Fruit fly (Drosophila melanogaster) whole organism, embryonic: ENCODE measurements around the gene e.

ENCODE experiments used
- CG11695 ChIP-seq: fragments of 200-800 bp; sonication (Bioruptor generic); IDR thresholded peaks from 3 replicates; pipeline ENCODE4 v1.3.6; 2022; ENCODE audit warnings: missing biosample characterization, missing genetic modification characterization
- CG11696 ChIP-seq: fragments of 200-800 bp; sonication (Bioruptor generic); IDR thresholded peaks from 2 replicates; pipeline ENCODE4 v1.3.6; 2022; ENCODE audit warnings: missing biosample characterization, missing genetic modification characterization
- CG12219 ChIP-seq: fragments of 200-800 bp; sonication (Bioruptor generic); optimal IDR thresholded peaks from 3 replicates; lab custom pipeline; 2018; ENCODE audit warnings: missing biosample characterization, mild to moderate bottlenecking, missing genetic modification characterization
- CG12942 ChIP-seq: fragments of 200-800 bp; sonication (Bioruptor generic); optimal IDR thresholded peaks from 3 replicates; lab custom pipeline; 2016; ENCODE audit warnings: missing biosample characterization, missing genetic modification characterization
- CG14050 ChIP-seq: fragments of 200-800 bp; sonication (Bioruptor generic); IDR thresholded peaks from 3 replicates; pipeline ENCODE4 v1.3.6; 2022; ENCODE audit warnings: missing biosample characterization, missing genetic modification characterization
- CG15601 ChIP-seq: fragments of 200-800 bp; sonication (Bioruptor generic); optimal IDR thresholded peaks from 3 replicates; lab custom pipeline; 2019; ENCODE audit warnings: missing biosample characterization, mild to moderate bottlenecking, missing genetic modification characterization, moderate library complexity
- CG16779 ChIP-seq: fragments of 200-800 bp; sonication (Bioruptor generic); IDR thresholded peaks from 2 replicates; pipeline ENCODE4 v1.3.6; 2022; ENCODE audit warnings: missing biosample characterization, missing genetic modification characterization
- CG18764 ChIP-seq: fragments of 200-800 bp; sonication (Bioruptor generic); optimal IDR thresholded peaks from 3 replicates; lab custom pipeline; 2016; ENCODE audit warnings: missing biosample characterization, missing genetic modification characterization
- CG31224 ChIP-seq: fragments of 200-800 bp; sonication (Bioruptor generic); IDR thresholded peaks from 2 replicates; pipeline ENCODE4 v1.3.6; 2022; ENCODE audit warnings: missing biosample characterization, missing genetic modification characterization
- CG3838 ChIP-seq: fragments of 200-800 bp; sonication (Bioruptor generic); optimal IDR thresholded peaks from 3 replicates; lab custom pipeline; 2016; ENCODE audit warnings: missing biosample characterization, missing genetic modification characterization
- CG3995 ChIP-seq: fragments of 200-800 bp; sonication (Bioruptor generic); optimal IDR thresholded peaks from 3 replicates; lab custom pipeline; 2016; ENCODE audit warnings: missing biosample characterization, missing genetic modification characterization
- CG4360 ChIP-seq: fragments of 200-800 bp; sonication (Bioruptor generic); IDR thresholded peaks from 2 replicates; pipeline ENCODE4 v1.3.6; 2022; ENCODE audit warnings: missing biosample characterization, missing genetic modification characterization
- CG43689 ChIP-seq: fragments of 200-800 bp; sonication (Bioruptor generic); IDR thresholded peaks from 2 replicates; pipeline ENCODE4 v1.3.6; 2022; ENCODE audit warnings: missing biosample characterization, missing genetic modification characterization
- CG4707 ChIP-seq: fragments of 200-800 bp; sonication (Bioruptor generic); optimal IDR thresholded peaks from 2 replicates; lab custom pipeline; 2018; ENCODE audit warnings: missing biosample characterization, mild to moderate bottlenecking, missing genetic modification characterization, moderate library complexity
- CG6854 ChIP-seq: fragments of 200-800 bp; sonication (Bioruptor generic); optimal IDR thresholded peaks from 3 replicates; lab custom pipeline; 2017; ENCODE audit warnings: missing biosample characterization, mild to moderate bottlenecking, missing genetic modification characterization
- CG7786 ChIP-seq: fragments of 200-800 bp; sonication (Bioruptor generic); optimal IDR thresholded peaks from 2 replicates; lab custom pipeline; 2016; ENCODE audit warnings: missing biosample characterization, missing genetic modification characterization
- CG8089 ChIP-seq: fragments of 200-800 bp; sonication (Bioruptor generic); optimal IDR thresholded peaks from 3 replicates; lab custom pipeline; 2016; ENCODE audit warnings: missing biosample characterization, missing genetic modification characterization
- CG9727 ChIP-seq: fragments of 200-800 bp; sonication (Bioruptor generic); optimal IDR thresholded peaks from 3 replicates; lab custom pipeline; 2017; ENCODE audit warnings: missing biosample characterization, mild to moderate bottlenecking, missing genetic modification characterization
- CG9817 ChIP-seq: fragments of 200-800 bp; sonication (Bioruptor generic); optimal IDR thresholded peaks from 2 replicates; lab custom pipeline; 2018; ENCODE audit warnings: missing biosample characterization, mild to moderate bottlenecking, missing genetic modification characterization, moderate library complexity
- CG9932 ChIP-seq: fragments of 200-800 bp; sonication (Bioruptor generic); IDR thresholded peaks from 2 replicates; pipeline ENCODE4 v1.3.6; 2022; ENCODE audit warnings: missing biosample characterization, missing genetic modification characterization
- D ChIP-seq, 2 experiments: fragments of 200-800 bp in 1 of 2; fragments of >200 bp in 1 of 2; sonication (Bioruptor generic) in 1 of 2; optimal IDR thresholded peaks; 2 replicates in 1 of 2; 3 replicates in 1 of 2; lab custom pipeline; 2017; ENCODE audit warnings: mild to moderate bottlenecking in 1 of 2, missing biosample characterization in 1 of 2, missing genetic modification characterization in 1 of 2, missing genetic modification reagents in 1 of 2
- Fer2 ChIP-seq: fragments of 200-800 bp; sonication (Bioruptor generic); optimal IDR thresholded peaks from 2 replicates; lab custom pipeline; 2018; ENCODE audit warnings: missing biosample characterization, mild to moderate bottlenecking, missing genetic modification characterization, moderate library complexity
- Hey ChIP-seq: fragments of 200-800 bp; sonication (Bioruptor generic); optimal IDR thresholded peaks from 3 replicates; lab custom pipeline; 2018; ENCODE audit warnings: missing biosample characterization, mild to moderate bottlenecking, missing genetic modification characterization
- MBD-R2 ChIP-seq: fragments of 200-800 bp; sonication (Bioruptor generic); IDR thresholded peaks from 2 replicates; pipeline ENCODE4 v1.3.6; 2022; ENCODE audit warnings: missing biosample characterization, missing genetic modification characterization
- Max ChIP-seq: fragments of 200-800 bp; sonication (Bioruptor generic); optimal IDR thresholded peaks from 2 replicates; lab custom pipeline; 2016; ENCODE audit warnings: missing biosample characterization, mild to moderate bottlenecking, missing genetic modification characterization
- Neu2 ChIP-seq: fragments of 200-800 bp; sonication (Bioruptor generic); optimal IDR thresholded peaks from 3 replicates; lab custom pipeline; 2016; ENCODE audit warnings: missing biosample characterization, missing genetic modification characterization, borderline replicate concordance
- Poxn ChIP-seq: fragments of 200-800 bp; sonication (Bioruptor generic); IDR thresholded peaks from 2 replicates; pipeline ENCODE4 v1.3.6; 2022; ENCODE audit warnings: missing biosample characterization, missing genetic modification characterization
- Side ChIP-seq: fragments of 200-800 bp; sonication (Bioruptor generic); optimal IDR thresholded peaks from 2 replicates; lab custom pipeline; 2016; ENCODE audit warnings: missing biosample characterization, missing genetic modification characterization
- Sin3A ChIP-seq: fragments of >200 bp; optimal IDR thresholded peaks from 2 replicates; lab custom pipeline; 2018
- Vsx1 ChIP-seq: fragments of 200-800 bp; sonication (Bioruptor generic); optimal IDR thresholded peaks from 2 replicates; lab custom pipeline; 2017; ENCODE audit warnings: missing biosample characterization, mild to moderate bottlenecking, missing genetic modification characterization, missing genetic modification reagents
- bab2 ChIP-seq: fragments of 200-800 bp; sonication (Bioruptor generic); optimal IDR thresholded peaks from 2 replicates; lab custom pipeline; 2016; ENCODE audit warnings: missing biosample characterization, missing genetic modification characterization
- caup ChIP-seq: fragments of 200-800 bp; sonication (Bioruptor generic); optimal IDR thresholded peaks from 3 replicates; lab custom pipeline; 2017; ENCODE audit warnings: missing biosample characterization, mild to moderate bottlenecking, missing genetic modification characterization, moderate library complexity; ENCODE audit not compliant: severe bottlenecking
- chinmo ChIP-seq: fragments of 200-800 bp; sonication (Bioruptor generic); IDR thresholded peaks from 4 replicates; pipeline ENCODE4 v1.3.6; 2022; ENCODE audit warnings: missing biosample characterization, missing genetic modification characterization; ENCODE audit not compliant: partially characterized antibody
- corto ChIP-seq: fragments of 200-800 bp; sonication (Bioruptor generic); optimal IDR thresholded peaks from 2 replicates; lab custom pipeline; 2016; ENCODE audit warnings: missing biosample characterization, mild to moderate bottlenecking, missing genetic modification characterization, moderate library complexity
- crc ChIP-seq: fragments of 200-800 bp; sonication (Bioruptor generic); optimal IDR thresholded peaks from 2 replicates; lab custom pipeline; 2016; ENCODE audit warnings: missing biosample characterization, missing genetic modification characterization
- fd102C ChIP-seq: fragments of 200-800 bp; sonication (Bioruptor generic); optimal IDR thresholded peaks from 2 replicates; lab custom pipeline; 2018; ENCODE audit warnings: missing biosample characterization, mild to moderate bottlenecking, missing genetic modification characterization, moderate library complexity
- her ChIP-seq: fragments of 200-800 bp; sonication (Bioruptor generic); optimal IDR thresholded peaks from 2 replicates; lab custom pipeline; 2016; ENCODE audit warnings: missing biosample characterization, missing genetic modification characterization
- kni ChIP-seq: fragments of 200-800 bp; sonication (Bioruptor generic); optimal IDR thresholded peaks from 3 replicates; lab custom pipeline; 2017; ENCODE audit warnings: mild to moderate bottlenecking, missing biosample characterization, missing genetic modification reagents, missing genetic modification characterization
- nerfin-2 ChIP-seq: fragments of 200-800 bp; sonication (Bioruptor generic); IDR thresholded peaks from 2 replicates; pipeline ENCODE4 v1.3.6; 2022; ENCODE audit warnings: missing biosample characterization, missing genetic modification characterization; ENCODE audit not compliant: partially characterized antibody
- pho ChIP-seq: fragments of 200-800 bp; sonication (Bioruptor generic); optimal IDR thresholded peaks from 2 replicates; lab custom pipeline; 2016; ENCODE audit warnings: missing biosample characterization, missing genetic modification characterization
- pzg ChIP-seq: fragments of 200-800 bp; sonication (Bioruptor generic); optimal IDR thresholded peaks from 3 replicates; lab custom pipeline; 2018; ENCODE audit warnings: missing biosample characterization, mild to moderate bottlenecking, missing genetic modification characterization, moderate library complexity
- salm ChIP-seq: fragments of 200-800 bp; sonication (Bioruptor generic); optimal IDR thresholded peaks from 2 replicates; lab custom pipeline; 2018; ENCODE audit warnings: missing biosample characterization, mild to moderate bottlenecking, missing genetic modification characterization
- sens-2 ChIP-seq: fragments of 200-800 bp; sonication (Bioruptor generic); IDR thresholded peaks from 2 replicates; pipeline ENCODE4 v1.3.6; 2022; ENCODE audit warnings: missing biosample characterization, missing genetic modification characterization
- sima ChIP-seq: fragments of 200-800 bp; sonication (Bioruptor generic); optimal IDR thresholded peaks from 2 replicates; lab custom pipeline; 2016; ENCODE audit warnings: missing biosample characterization, missing genetic modification characterization
- so ChIP-seq: fragments of 200-800 bp; sonication (Bioruptor generic); IDR thresholded peaks from 3 replicates; pipeline ENCODE4 v1.3.6; 2022; ENCODE audit warnings: missing biosample characterization, missing genetic modification characterization
- ssp ChIP-seq: fragments of 200-800 bp; sonication (Bioruptor generic); IDR thresholded peaks from 2 replicates; pipeline ENCODE4 v1.3.6; 2022; ENCODE audit warnings: missing biosample characterization, missing genetic modification characterization
- sug ChIP-seq: fragments of 200-800 bp; optimal IDR thresholded peaks from 2 replicates; lab custom pipeline; 2019; ENCODE audit warnings: missing biosample characterization, mild to moderate bottlenecking, missing genetic modification characterization, moderate library complexity
- tap ChIP-seq: fragments of 200-800 bp; optimal IDR thresholded peaks from 3 replicates; lab custom pipeline; 2019; ENCODE audit warnings: missing biosample characterization, mild to moderate bottlenecking, missing genetic modification characterization, moderate library complexity
- tio ChIP-seq: fragments of 200-800 bp; sonication (Bioruptor generic); optimal IDR thresholded peaks from 2 replicates; lab custom pipeline; 2017; ENCODE audit warnings: missing biosample characterization, missing genetic modification characterization, inconsistent platforms
- vnd ChIP-seq: fragments of 200-800 bp; sonication (Bioruptor generic); IDR thresholded peaks from 3 replicates; pipeline ENCODE4 v1.3.6; 2022; ENCODE audit warnings: missing biosample characterization, missing genetic modification characterization; ENCODE audit not compliant: partially characterized antibody

The e gene

DNA sequence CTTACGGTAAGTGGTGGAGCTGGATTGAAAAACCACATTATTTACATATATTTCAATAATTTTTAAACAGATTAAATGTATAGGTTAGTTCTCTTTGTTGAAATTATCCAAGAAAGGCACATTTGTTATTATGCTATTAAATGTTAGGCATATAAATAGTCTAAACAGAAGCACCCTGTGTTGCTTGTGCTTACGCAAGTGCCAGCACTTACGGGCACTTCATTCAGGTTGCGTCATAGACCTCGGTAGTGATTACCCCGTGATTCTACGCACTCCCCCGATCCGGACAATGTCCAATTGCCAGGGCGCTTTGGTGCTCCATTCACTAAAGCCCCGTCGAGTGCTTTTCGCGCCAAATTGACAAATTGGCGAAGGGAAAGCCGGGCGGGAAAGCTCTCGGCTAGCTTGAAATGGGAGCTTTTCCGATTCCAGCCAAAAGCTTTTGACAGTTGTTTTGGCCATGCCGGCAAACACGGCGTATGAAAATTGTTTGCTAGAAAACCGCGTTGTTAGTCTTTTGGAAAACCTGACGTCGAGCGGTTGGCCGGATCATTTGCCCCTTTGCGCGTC lies 9.6 kb upstream of the e start, which contains the start of gene ETHR (continued):
- TF ChIP-seq salm (tag; lab: Kevin White, UChicago) (no peak), CG11695 (peak; percentile 62; the same call in 2 of the 3 replicates), corto (GFP tag; lab: Kevin White, UChicago) (no peak), CG11696 (no peak), caup (peak; percentile 22), fd102C (GFP tag; lab: Kevin White, UChicago) (no peak), bab2 (GFP tag; lab: Kevin White, UChicago) (peak; percentile 6), crc (GFP tag; lab: Kevin White, UChicago) (no peak), CG4360 (GFP tag; lab: Robert Waterston, UW) (no peak), sima (no peak), CG12942 (GFP tag; lab: Kevin White, UChicago) (no peak), chinmo (GFP tag; lab: Robert Waterston, UW) (peak; percentile 84; the same call in 2 of the 4 replicates), CG8089 (GFP tag; lab: Kevin White, UChicago) (no peak), MBD-R2 (GFP tag; lab: Robert Waterston, UW) (peak; percentile 49; the same call in 1 of the 2 replicates), pzg (GFP tag; lab: Kevin White, UChicago) (peak; percentile 19), ssp (GFP tag; lab: Robert Waterston, UW) (no peak), CG3838 (GFP tag; lab: Kevin White, UChicago) (no peak), CG4707 (GFP tag; lab: Kevin White, UChicago) (no peak), Max (GFP tag; lab: Kevin White, UChicago) (peak; percentile 12), tap (tag; lab: Kevin White, UChicago) (no peak), CG6854 (GFP tag; lab: Kevin White, UChicago) (peak; percentile 37), Vsx1 (no peak), her (GFP tag; lab: Kevin White, UChicago) (peak; percentile 35), CG12219 (GFP tag; lab: Kevin White, UChicago) (peak; percentile 29), CG9932 (GFP tag; lab: Robert Waterston, UW) (no peak; the same call in 1 of the 2 replicates), pho (peak; percentile 1), Hey (tag; lab: Kevin White, UChicago) (peak; percentile 21), so (GFP tag; lab: Robert Waterston, UW) (peak; percentile 77; the same call in 2 of the 3 replicates), nerfin-2 (GFP tag; lab: Robert Waterston, UW) (no peak), CG3995 (GFP tag; lab: Kevin White, UChicago) (peak; percentile 77), CG7786 (GFP tag; lab: Kevin White, UChicago) (no peak), kni (GFP tag; lab: Kevin White, UChicago) (no peak), Sin3A (lab: Kevin White, UChicago) (no peak), sens-2 (peak; percentile 34; the same call in 1 of the 2 replicates), vnd (GFP tag; lab: Robert Waterston, UW) (peak; percentile 53; the same call in 2 of the 3 replicates), Neu2 (GFP tag; lab: Kevin White, UChicago) (no peak), CG9727 (GFP tag; lab: Kevin White, UChicago) (peak; percentile 47), CG15601 (tag; lab: Kevin White, UChicago) (no peak), Poxn (GFP tag; lab: Robert Waterston, UW) (no peak), CG9817 (tag; lab: Kevin White, UChicago) (peak; percentile 3), CG18764 (GFP tag; lab: Kevin White, UChicago) (peak; percentile 5), D (optimal IDR thresholded peaks at IDR 0.05; lab: Kevin White, UChicago) (no peak), D (GFP tag; optimal IDR thresholded peaks at IDR 0.05; lab: Kevin White, UChicago) (no peak), tio (peak; percentile 35), Fer2 (tag; lab: Kevin White, UChicago) (no peak), CG43689 (no peak), Side (GFP tag; lab: Kevin White, UChicago) (no peak), CG16779 (GFP tag; lab: Robert Waterston, UW) (no peak), CG14050 (no peak), CG31224 (no peak), sug (tag; lab: Kevin White, UChicago) (peak; percentile 84)
